Worm (Caenorhabditis elegans): Measurements from ENCODE around the gene adk-1.
"Not testable (repeated sequence)": the region's sequence is repeated elsewhere in the genome, so short reads cannot be mapped to it uniquely, and the experiment has no call there.

- not testable (repeated sequence) for TF ChIP-seq egl-18 (GFP tag; IDR thresholded peaks at IDR 0.05); ama-1 (optimal IDR thresholded peaks at IDR 0.05); ama-1 (GFP tag; optimal IDR thresholded peaks at IDR 0.05); bed-2 (GFP tag; IDR thresholded peaks at IDR 0.05); cebp-2 (GFP tag; IDR thresholded peaks at IDR 0.05); attf-5 (GFP tag; optimal IDR thresholded peaks at IDR 0.05); lin-26 (GFP tag; IDR thresholded peaks at IDR 0.05); ekl-4 (GFP tag; IDR thresholded peaks at IDR 0.05)
- peak; percentile 60 for TF ChIP-seq mcd-1 (GFP tag; IDR thresholded peaks at IDR 0.05)
Measured at ce11 chrIV:11202389-11202788, 8.2 kb downstream of the adk-1 start, which contains the start of gene R07H5.11.

Measured in whole organism, young adult.